Fruit fly (Drosophila melanogaster) whole organism, embryonic: ENCODE data around the gene Cul2.

Experiments
- Abd-B ChIP-seq: fragments of 200-800 bp; sonication (Bioruptor generic); optimal IDR thresholded peaks from 2 replicates; lab custom pipeline; 2018; ENCODE audit warnings: missing biosample characterization, mild to moderate bottlenecking, missing genetic modification characterization, moderate library complexity
- CG10543 ChIP-seq: fragments of 200-800 bp; sonication (Bioruptor generic); optimal IDR thresholded peaks from 3 replicates; lab custom pipeline; 2017; ENCODE audit warnings: missing biosample characterization, mild to moderate bottlenecking, missing genetic modification characterization, moderate library complexity
- CG10654 ChIP-seq: fragments of 200-800 bp; sonication (Bioruptor generic); optimal IDR thresholded peaks from 2 replicates; lab custom pipeline; 2016; ENCODE audit warnings: missing biosample characterization, missing genetic modification characterization
- CG11247 ChIP-seq: fragments of 200-800 bp; sonication (Bioruptor generic); IDR thresholded peaks from 2 replicates; pipeline ENCODE4 v1.3.6; 2022; ENCODE audit warnings: missing biosample characterization, missing genetic modification characterization
- CG12155 ChIP-seq: fragments of 200-800 bp; sonication (Bioruptor generic); optimal IDR thresholded peaks from 3 replicates; lab custom pipeline; 2016; ENCODE audit warnings: missing biosample characterization, missing genetic modification characterization
- CG13123 ChIP-seq: fragments of 200-800 bp; sonication (Bioruptor generic); optimal IDR thresholded peaks from 2 replicates; lab custom pipeline; 2016; ENCODE audit warnings: missing biosample characterization, missing genetic modification characterization
- CG15269 ChIP-seq: fragments of 200-800 bp; sonication (Bioruptor generic); optimal IDR thresholded peaks from 2 replicates; lab custom pipeline; 2018; ENCODE audit warnings: missing biosample characterization, mild to moderate bottlenecking, missing genetic modification characterization, moderate library complexity
- CG3065 ChIP-seq: fragments of 200-800 bp; sonication (Bioruptor generic); optimal IDR thresholded peaks from 2 replicates; lab custom pipeline; 2016; ENCODE audit warnings: missing biosample characterization, missing genetic modification characterization
- CG31224 ChIP-seq: fragments of 200-800 bp; sonication (Bioruptor generic); IDR thresholded peaks from 2 replicates; pipeline ENCODE4 v1.3.6; 2022; ENCODE audit warnings: missing biosample characterization, missing genetic modification characterization
- CG3163 ChIP-seq: fragments of 200-800 bp; sonication (Bioruptor generic); optimal IDR thresholded peaks from 3 replicates; lab custom pipeline; 2016; ENCODE audit warnings: missing biosample characterization, missing genetic modification characterization
- CG33557 ChIP-seq: fragments of 200-800 bp; sonication (Bioruptor generic); optimal IDR thresholded peaks from 2 replicates; lab custom pipeline; 2019; ENCODE audit warnings: missing biosample characterization, mild to moderate bottlenecking, missing genetic modification characterization, moderate library complexity
- CG34422 ChIP-seq: fragments of 200-800 bp; sonication (Bioruptor generic); IDR thresholded peaks from 3 replicates; pipeline ENCODE4 v1.3.6; 2022; ENCODE audit warnings: missing biosample characterization, missing genetic modification characterization
- CG3726 ChIP-seq: fragments of 200-800 bp; sonication (Bioruptor generic); IDR thresholded peaks from 3 replicates; pipeline ENCODE4, ENCODE4 v1.3.6; 2022; ENCODE audit warnings: missing biosample characterization, missing genetic modification characterization
- CG4730 ChIP-seq: fragments of 200-800 bp; sonication (Bioruptor generic); IDR thresholded peaks from 2 replicates; pipeline ENCODE4 v1.3.6; 2022; ENCODE audit warnings: missing biosample characterization, missing genetic modification characterization
- CG6654 ChIP-seq: fragments of 200-800 bp; sonication (Bioruptor generic); optimal IDR thresholded peaks from 2 replicates; lab custom pipeline; 2017; ENCODE audit warnings: missing biosample characterization, mild to moderate bottlenecking, missing genetic modification characterization
- CG7928 ChIP-seq: fragments of 200-800 bp; sonication (Bioruptor generic); optimal IDR thresholded peaks from 2 replicates; lab custom pipeline; 2017; ENCODE audit warnings: missing biosample characterization, mild to moderate bottlenecking, missing genetic modification characterization
- CG8478 ChIP-seq: fragments of >200 bp; optimal IDR thresholded peaks from 2 replicates; lab custom pipeline; 2018
- Dad ChIP-seq: fragments of 200-800 bp; sonication (Bioruptor generic); optimal IDR thresholded peaks from 3 replicates; lab custom pipeline; 2016; ENCODE audit warnings: missing biosample characterization, missing genetic modification characterization
- ERR ChIP-seq: fragments of 200-800 bp; sonication (Bioruptor generic); optimal IDR thresholded peaks from 2 replicates; lab custom pipeline; 2016; ENCODE audit warnings: missing biosample characterization, missing genetic modification characterization
- Elba2 ChIP-seq: fragments of 200-800 bp; sonication (Bioruptor generic); optimal IDR thresholded peaks from 3 replicates; lab custom pipeline; 2016; ENCODE audit warnings: missing biosample characterization, missing genetic modification characterization
- Fer2 ChIP-seq: fragments of 200-800 bp; sonication (Bioruptor generic); optimal IDR thresholded peaks from 2 replicates; lab custom pipeline; 2018; ENCODE audit warnings: missing biosample characterization, mild to moderate bottlenecking, missing genetic modification characterization, moderate library complexity
- Gsc ChIP-seq: fragments of 200-800 bp; sonication (Bioruptor generic); IDR thresholded peaks from 2 replicates; pipeline ENCODE4 v1.3.6; 2022; ENCODE audit warnings: missing biosample characterization, missing genetic modification characterization
- Hr3 ChIP-seq: fragments of 200-800 bp; sonication (Bioruptor generic); optimal IDR thresholded peaks from 3 replicates; lab custom pipeline; 2016; ENCODE audit warnings: missing biosample characterization, missing genetic modification characterization
- Jarid2 ChIP-seq: fragments of 200-800 bp; sonication (Bioruptor generic); optimal IDR thresholded peaks from 3 replicates; lab custom pipeline; 2017; ENCODE audit warnings: mild to moderate bottlenecking, missing biosample characterization, missing genetic modification reagents, missing genetic modification characterization
- Mrtf ChIP-seq: fragments of 200-800 bp; sonication (Bioruptor generic); IDR thresholded peaks from 3 replicates; pipeline ENCODE4 v1.3.6; 2022; ENCODE audit warnings: missing biosample characterization, missing genetic modification characterization
- Sox100B ChIP-seq: fragments of 200-800 bp; sonication (Bioruptor generic); optimal IDR thresholded peaks from 3 replicates; lab custom pipeline; 2018; ENCODE audit warnings: missing biosample characterization, mild to moderate bottlenecking, missing genetic modification characterization
- Vsx1 ChIP-seq: fragments of 200-800 bp; sonication (Bioruptor generic); optimal IDR thresholded peaks from 2 replicates; lab custom pipeline; 2017; ENCODE audit warnings: missing biosample characterization, mild to moderate bottlenecking, missing genetic modification characterization, missing genetic modification reagents
- ash1 ChIP-seq: fragments of 200-800 bp; sonication (Bioruptor generic); optimal IDR thresholded peaks from 2 replicates; lab custom pipeline; 2018; ENCODE audit warnings: missing biosample characterization, mild to moderate bottlenecking, missing genetic modification characterization
- bigmax ChIP-seq: fragments of 200-800 bp; sonication (Bioruptor generic); optimal IDR thresholded peaks from 2 replicates; lab custom pipeline; 2018; ENCODE audit warnings: missing biosample characterization, mild to moderate bottlenecking, missing genetic modification characterization
- cas ChIP-seq: fragments of 200-800 bp; sonication (Bioruptor generic); IDR thresholded peaks from 2 replicates; pipeline ENCODE4 v1.3.6; 2022; ENCODE audit warnings: missing biosample characterization, missing genetic modification characterization
- crol ChIP-seq: fragments of 200-800 bp; sonication (Bioruptor generic); IDR thresholded peaks from 2 replicates; pipeline ENCODE4 v1.3.6; 2022; ENCODE audit warnings: missing biosample characterization, missing genetic modification characterization
- cwo ChIP-seq: fragments of 200-800 bp; sonication (Bioruptor generic); optimal IDR thresholded peaks from 3 replicates; lab custom pipeline; 2017; ENCODE audit warnings: missing biosample characterization, missing genetic modification characterization, mild to moderate bottlenecking, moderate library complexity, missing genetic modification reagents
- dan ChIP-seq: fragments of 200-800 bp; sonication (Bioruptor generic); IDR thresholded peaks from 2 replicates; pipeline ENCODE4 v1.3.6; 2022; ENCODE audit warnings: missing biosample characterization, missing genetic modification characterization
- dimm ChIP-seq: fragments of 200-800 bp; sonication (Bioruptor generic); IDR thresholded peaks from 2 replicates; pipeline ENCODE4 v1.3.6; 2022; ENCODE audit warnings: missing biosample characterization, missing genetic modification characterization
- gem ChIP-seq: fragments of 200-800 bp; sonication (Bioruptor generic); optimal IDR thresholded peaks from 2 replicates; lab custom pipeline; 2019; ENCODE audit warnings: missing biosample characterization, mild to moderate bottlenecking, missing genetic modification characterization, moderate library complexity
- grn ChIP-seq: fragments of 200-800 bp; sonication (Bioruptor generic); optimal IDR thresholded peaks from 3 replicates; lab custom pipeline; 2017; ENCODE audit warnings: missing biosample characterization, missing genetic modification characterization
- inv ChIP-seq: fragments of 200-800 bp; sonication (Bioruptor generic); IDR thresholded peaks from 2 replicates; pipeline ENCODE4 v1.3.6; 2022; ENCODE audit warnings: missing biosample characterization, missing genetic modification characterization; ENCODE audit not compliant: partially characterized antibody
- klu ChIP-seq: fragments of 200-800 bp; sonication (Bioruptor generic); IDR thresholded peaks from 2 replicates; pipeline ENCODE4 v1.3.6; 2022; ENCODE audit warnings: missing biosample characterization, missing genetic modification characterization
- lab ChIP-seq: fragments of 200-800 bp; sonication (Bioruptor generic); optimal IDR thresholded peaks from 3 replicates; lab custom pipeline; 2017; ENCODE audit warnings: missing biosample characterization, missing genetic modification characterization, mild to moderate bottlenecking, moderate library complexity, missing genetic modification reagents
- lbe ChIP-seq: fragments of 200-800 bp; sonication (Bioruptor generic); optimal IDR thresholded peaks from 2 replicates; lab custom pipeline; 2016; ENCODE audit warnings: missing biosample characterization, mild to moderate bottlenecking, missing genetic modification characterization
- p53 ChIP-seq: fragments of 200-800 bp; sonication (Bioruptor generic); optimal IDR thresholded peaks from 2 replicates; lab custom pipeline; 2016; ENCODE audit warnings: missing biosample characterization, missing genetic modification characterization
- pfk ChIP-seq: fragments of 200-800 bp; sonication (Bioruptor generic); optimal IDR thresholded peaks from 2 replicates; lab custom pipeline; 2018; ENCODE audit warnings: missing biosample characterization, mild to moderate bottlenecking, missing genetic modification characterization, moderate library complexity
- pho ChIP-seq: fragments of 200-800 bp; sonication (Bioruptor generic); optimal IDR thresholded peaks from 2 replicates; lab custom pipeline; 2016; ENCODE audit warnings: missing biosample characterization, missing genetic modification characterization
- scrt ChIP-seq: fragments of 200-800 bp; sonication (Bioruptor generic); optimal IDR thresholded peaks from 2 replicates; lab custom pipeline; 2018; ENCODE audit warnings: missing biosample characterization, mild to moderate bottlenecking, missing genetic modification characterization, moderate library complexity
- shn ChIP-seq: fragments of 200-800 bp; sonication (Bioruptor generic); optimal IDR thresholded peaks from 3 replicates; lab custom pipeline; 2016; ENCODE audit warnings: missing biosample characterization, missing genetic modification characterization
- sim ChIP-seq: fragments of 200-800 bp; sonication (Bioruptor generic); IDR thresholded peaks from 2 replicates; pipeline ENCODE4 v1.3.6; 2022; ENCODE audit warnings: missing biosample characterization, missing genetic modification characterization
- sna ChIP-seq: fragments of 200-800 bp; sonication (Bioruptor generic); IDR thresholded peaks from 2 replicates; pipeline ENCODE4 v1.3.6; 2022; ENCODE audit warnings: missing biosample characterization, missing genetic modification characterization; ENCODE audit not compliant: partially characterized antibody
- sug ChIP-seq: fragments of 200-800 bp; optimal IDR thresholded peaks from 2 replicates; lab custom pipeline; 2019; ENCODE audit warnings: missing biosample characterization, mild to moderate bottlenecking, missing genetic modification characterization, moderate library complexity
- tin ChIP-seq: fragments of 200-800 bp; sonication (Bioruptor generic); optimal IDR thresholded peaks from 3 replicates; lab custom pipeline; 2016; ENCODE audit warnings: missing biosample characterization, missing genetic modification characterization
- twi ChIP-seq: fragments of 200-800 bp; optimal IDR thresholded peaks from 2 replicates; lab custom pipeline; 2019; ENCODE audit warnings: missing biosample characterization, mild to moderate bottlenecking, missing genetic modification characterization, moderate library complexity
- z ChIP-seq: fragments of 200-800 bp; sonication (Bioruptor generic); IDR thresholded peaks from 3 replicates; pipeline ENCODE4 v1.3.6; 2022; ENCODE audit warnings: missing biosample characterization, missing genetic modification characterization
- zfh2 ChIP-seq: fragments of 200-800 bp; sonication (Bioruptor generic); optimal IDR thresholded peaks from 2 replicates; lab custom pipeline; 2016; ENCODE audit warnings: missing biosample characterization, missing genetic modification characterization

Gene Cul2

DNA sequence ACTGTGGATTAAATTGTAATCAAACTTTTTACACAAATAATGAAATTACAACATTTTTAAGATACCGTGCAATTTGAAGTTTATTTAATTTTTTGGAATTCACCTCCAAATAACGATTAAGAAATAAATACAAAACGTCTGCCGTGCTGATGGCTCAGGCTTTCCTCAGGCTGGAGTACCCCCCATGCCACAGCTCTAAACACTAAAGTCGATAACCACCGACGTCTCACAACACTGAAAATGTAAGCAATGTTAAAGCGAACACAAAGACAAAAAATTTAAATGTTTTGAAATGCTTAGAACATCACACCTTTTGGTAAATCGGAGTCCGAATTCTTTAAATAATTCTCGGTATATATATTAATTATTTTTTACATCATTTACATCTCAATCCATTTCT is 1.1 kb upstream of the Cul2 start (continued):
- TF ChIP-seq CG7928 (GFP tag; lab: Kevin White, UChicago) (no peak), Jarid2 (GFP tag; lab: Kevin White, UChicago) (no peak), CG3065 (GFP tag; lab: Kevin White, UChicago) (no peak), sna (GFP tag; lab: Robert Waterston, UW) (no peak), z (GFP tag; lab: Robert Waterston, UW) (no peak), CG33557 (no peak), ERR (no peak), CG4730 (GFP tag; lab: Robert Waterston, UW) (no peak; the same call in 1 of the 2 replicates), gem (tag; lab: Kevin White, UChicago) (peak; percentile 75), Mrtf (GFP tag; lab: Robert Waterston, UW) (peak; percentile 72; the same call in 2 of the 3 replicates), grn (GFP tag; lab: Kevin White, UChicago) (no peak), sim (GFP tag; lab: Robert Waterston, UW) (no peak), pfk (GFP tag; lab: Kevin White, UChicago) (no peak), lab (GFP tag; lab: Kevin White, UChicago) (no peak), bigmax (no peak), CG3726 (GFP tag; lab: Robert Waterston, UW) (no peak), lbe (GFP tag; lab: Kevin White, UChicago) (no peak), CG15269 (tag; lab: Kevin White, UChicago) (no peak), sug (tag; lab: Kevin White, UChicago) (peak; percentile 37), CG13123 (GFP tag; lab: Kevin White, UChicago) (no peak), CG10543 (GFP tag; lab: Kevin White, UChicago) (peak; percentile 48), Elba2 (no peak), CG3163 (GFP tag; lab: Kevin White, UChicago) (peak; percentile 13), scrt (GFP tag; lab: Kevin White, UChicago) (no peak), pho (peak; percentile 60), CG12155 (GFP tag; lab: Kevin White, UChicago) (peak; percentile 38), CG11247 (GFP tag; lab: Robert Waterston, UW) (no peak), cwo (GFP tag; lab: Kevin White, UChicago) (no peak), p53 (GFP tag; lab: Kevin White, UChicago) (no peak), CG6654 (no peak), twi (tag; lab: Kevin White, UChicago) (peak; percentile 18), dan (GFP tag; lab: Robert Waterston, UW) (no peak), ash1 (GFP tag; lab: Kevin White, UChicago) (no peak), Fer2 (tag; lab: Kevin White, UChicago) (no peak), Gsc (GFP tag; lab: Robert Waterston, UW) (no peak), tin (GFP tag; lab: Kevin White, UChicago) (peak; percentile 68), Dad (GFP tag; lab: Kevin White, UChicago) (peak; percentile 22), Sox100B (peak; percentile 35), inv (GFP tag; lab: Robert Waterston, UW) (no peak), CG34422 (GFP tag; lab: Robert Waterston, UW) (no peak), CG31224 (GFP tag; lab: Robert Waterston, UW) (peak; percentile 35; the same call in 1 of the 2 replicates), shn (GFP tag; lab: Kevin White, UChicago) (peak; percentile 78), Abd-B (no peak), CG10654 (GFP tag; lab: Kevin White, UChicago) (peak; percentile 33), CG8478 (lab: Kevin White, UChicago) (no peak), zfh2 (GFP tag; lab: Kevin White, UChicago) (peak; percentile 74), Hr3 (GFP tag; lab: Kevin White, UChicago) (peak; percentile 61), klu (no peak), crol (GFP tag; lab: Robert Waterston, UW) (no peak), cas (GFP tag; lab: Robert Waterston, UW) (peak; percentile 42; the same call in 1 of the 2 replicates), Vsx1 (GFP tag; lab: Kevin White, UChicago) (peak; percentile 14), dimm (GFP tag; lab: Robert Waterston, UW) (peak; percentile 14; the same call in 1 of the 2 replicates)
